Fruit fly (Drosophila melanogaster) whole organism, wandering third instar larva: ENCODE results near the gene Fur2.

Source experiments
- Abd-B ChIP-seq: fragments of >200 bp; optimal IDR thresholded peaks from 2 replicates; lab custom pipeline; 2017; ENCODE audit warnings: missing biosample characterization, missing genetic modification characterization
- CG32264 ChIP-seq: fragments of 200-800 bp; sonication (Bioruptor generic); optimal IDR thresholded peaks from 2 replicates; lab custom pipeline; 2016; ENCODE audit warnings: missing biosample characterization, missing genetic modification characterization
- CG9705 ChIP-seq: fragments of 200-800 bp; sonication (Bioruptor generic); optimal IDR thresholded peaks from 2 replicates; lab custom pipeline; 2018; ENCODE audit warnings: missing biosample characterization, mild to moderate bottlenecking, missing genetic modification characterization
- CrebA ChIP-seq: fragments of 200-800 bp; sonication (Bioruptor generic); optimal IDR thresholded peaks from 2 replicates; lab custom pipeline; 2016; ENCODE audit warnings: missing biosample characterization, mild to moderate bottlenecking, missing genetic modification characterization, borderline replicate concordance
- Dif ChIP-seq: fragments of 200-275, 200-300 bp; sonication (Bioruptor generic); optimal IDR thresholded peaks from 2 replicates; lab custom pipeline; 2018; ENCODE audit warnings: missing biosample characterization, missing genetic modification characterization; ENCODE audit not compliant: partially characterized antibody
- GATAd ChIP-seq: sonication (Bioruptor generic); optimal IDR thresholded peaks from 2 replicates; lab custom pipeline; 2016; ENCODE audit warnings: missing biosample characterization, missing genetic modification characterization
- HLH106 ChIP-seq: fragments of 200-800 bp; optimal IDR thresholded peaks from 3 replicates; lab custom pipeline; 2019; ENCODE audit warnings: missing biosample characterization, mild to moderate bottlenecking, missing genetic modification characterization, moderate library complexity
- Hnf4 ChIP-seq: fragments of 200-800 bp; sonication (Bioruptor generic); optimal IDR thresholded peaks from 2 replicates; lab custom pipeline; 2016; ENCODE audit warnings: missing biosample characterization, mild to moderate bottlenecking, missing genetic modification characterization
- Hr78 ChIP-seq: fragments of >200 bp; optimal IDR thresholded peaks from 2 replicates; lab custom pipeline; 2017; ENCODE audit warnings: missing biosample characterization, missing genetic modification characterization
- Jra ChIP-seq: sonication (Bioruptor generic); optimal IDR thresholded peaks from 2 replicates; lab custom pipeline; 2016; ENCODE audit warnings: missing biosample characterization, missing genetic modification characterization
- Mio ChIP-seq: sonication (Bioruptor generic); optimal IDR thresholded peaks from 2 replicates; lab custom pipeline; 2016; ENCODE audit warnings: missing biosample characterization, missing genetic modification characterization
- Myc ChIP-seq: fragments of >200 bp; optimal IDR thresholded peaks from 2 replicates; lab custom pipeline; 2017
- N ChIP-seq: fragments of >200 bp; optimal IDR thresholded peaks from 2 replicates; lab custom pipeline; 2018; ENCODE audit warnings: missing biosample characterization, missing external identifiers, missing genetic modification characterization
- OdsH ChIP-seq: fragments of 200-800 bp; sonication (Bioruptor generic); optimal IDR thresholded peaks from 2 replicates; lab custom pipeline; 2016; ENCODE audit warnings: missing biosample characterization, mild to moderate bottlenecking, missing genetic modification characterization
- Rel ChIP-seq, 2 experiments: fragments of 200-800 bp; sonication (Bioruptor generic) in 1 of 2; optimal IDR thresholded peaks; 2 replicates in 1 of 2; 3 replicates in 1 of 2; lab custom pipeline; 2016 to 2019; ENCODE audit warnings: mild to moderate bottlenecking in 2 of 2, missing biosample characterization in 2 of 2, missing genetic modification characterization in 2 of 2, moderate library complexity in 1 of 2
- Sp1 ChIP-seq: fragments of 200-800 bp; sonication (Bioruptor generic); optimal IDR thresholded peaks from 3 replicates; lab custom pipeline; 2019; ENCODE audit warnings: missing biosample characterization, mild to moderate bottlenecking, missing genetic modification characterization, moderate library complexity
- Vsx2 ChIP-seq: fragments of 200-300, 225-300 bp; sonication (Bioruptor generic); optimal IDR thresholded peaks from 2 replicates; lab custom pipeline; 2018; ENCODE audit warnings: missing biosample characterization, missing genetic modification characterization; ENCODE audit not compliant: partially characterized antibody
- br ChIP-seq: fragments of 200-800 bp; sonication (Bioruptor generic); optimal IDR thresholded peaks from 2 replicates; lab custom pipeline; 2016; ENCODE audit warnings: missing biosample characterization, missing genetic modification characterization
- dl ChIP-seq, 2 experiments: fragments of 175-275, 200-275 bp in 1 of 2; fragments of 200-275 bp in 1 of 2; sonication (Bioruptor generic); optimal IDR thresholded peaks; lab custom pipeline; 2018; ENCODE audit warnings: mild to moderate bottlenecking in 2 of 2, missing biosample characterization in 2 of 2, missing genetic modification characterization in 2 of 2, moderate library complexity in 2 of 2; ENCODE audit not compliant: partially characterized antibody in 2 of 2, insufficient read depth in 1 of 2
- dmrt93B ChIP-seq: fragments of 200-800 bp; sonication (Bioruptor generic); optimal IDR thresholded peaks from 2 replicates; lab custom pipeline; 2018; ENCODE audit warnings: missing biosample characterization, mild to moderate bottlenecking, missing genetic modification characterization
- dsf ChIP-seq: sonication (Bioruptor generic); optimal IDR thresholded peaks from 2 replicates; lab custom pipeline; 2016; ENCODE audit warnings: missing biosample characterization, missing genetic modification characterization, borderline replicate concordance
- ey ChIP-seq: fragments of 200-800 bp; sonication (Bioruptor generic); optimal IDR thresholded peaks from 2 replicates; lab custom pipeline; 2016; ENCODE audit warnings: missing biosample characterization, missing genetic modification characterization
- foxo ChIP-seq, 2 experiments: fragments of 200-800 bp; sonication (Bioruptor generic); optimal IDR thresholded peaks; 2 replicates in 1 of 2; 3 replicates in 1 of 2; lab custom pipeline; 2016 to 2017; ENCODE audit warnings: missing biosample characterization in 2 of 2, missing genetic modification characterization in 2 of 2
- fru ChIP-seq: fragments of 200-800 bp; sonication (Bioruptor generic); optimal IDR thresholded peaks from 3 replicates; lab custom pipeline; 2016; ENCODE audit warnings: missing biosample characterization, mild to moderate bottlenecking, missing genetic modification characterization
- h ChIP-seq: fragments of 200-800 bp; sonication (Bioruptor generic); optimal IDR thresholded peaks from 3 replicates; lab custom pipeline; 2016; ENCODE audit warnings: missing biosample characterization, mild to moderate bottlenecking, missing genetic modification characterization
- jim ChIP-seq: fragments of 175-275, 200-325 bp; sonication (Bioruptor generic); optimal IDR thresholded peaks from 2 replicates; lab custom pipeline; 2016; ENCODE audit warnings: missing biosample characterization, mild to moderate bottlenecking, missing genetic modification characterization
- lola ChIP-seq: fragments of >200 bp; optimal IDR thresholded peaks from 2 replicates; lab custom pipeline; 2017; ENCODE audit warnings: missing biosample characterization, missing genetic modification characterization
- psq ChIP-seq: fragments of 200-800 bp; sonication (Bioruptor generic); optimal IDR thresholded peaks from 3 replicates; lab custom pipeline; 2017; ENCODE audit warnings: missing biosample characterization, mild to moderate bottlenecking, missing genetic modification characterization, moderate library complexity
- rgr ChIP-seq: fragments of 200-800 bp; sonication (Bioruptor generic); optimal IDR thresholded peaks from 3 replicates; lab custom pipeline; 2016; ENCODE audit warnings: missing biosample characterization, mild to moderate bottlenecking, missing genetic modification characterization
- sage ChIP-seq: fragments of 200-800 bp; sonication (Bioruptor generic); optimal IDR thresholded peaks from 2 replicates; lab custom pipeline; 2016; ENCODE audit warnings: missing biosample characterization, mild to moderate bottlenecking, missing genetic modification characterization
- sv ChIP-seq: fragments of 200-800 bp; sonication (Bioruptor generic); optimal IDR thresholded peaks from 3 replicates; lab custom pipeline; 2016; ENCODE audit warnings: missing biosample characterization, missing genetic modification characterization
- tai ChIP-seq: sonication (Bioruptor generic); optimal IDR thresholded peaks from 2 replicates; lab custom pipeline; 2016; ENCODE audit warnings: missing biosample characterization, missing genetic modification characterization
- usp ChIP-seq: fragments of >200 bp; optimal IDR thresholded peaks from 2 replicates; lab custom pipeline; 2017; ENCODE audit warnings: missing biosample characterization, missing genetic modification characterization
- woc ChIP-seq: sonication (Bioruptor generic); optimal IDR thresholded peaks from 2 replicates; lab custom pipeline; 2016; ENCODE audit warnings: missing biosample characterization, mild to moderate bottlenecking, missing genetic modification characterization

Gene Fur2

dm6 chrX:16358670-16359320 lies 14.1 kb upstream of the Fur2 start, which contains the start of the genes U2af50 and PIG-Q:
TSS of gene U2af50 (minus strand) at chrX:16359039.
TSS of gene PIG-Q (plus strand) at chrX:16359143.
- TF ChIP-seq Myc (peak; percentile 5), Dif (GFP tag; lab: Kevin White, UChicago) (peak; percentile 5), rgr (peak; percentile 82), Rel (GFP tag; optimal IDR thresholded peaks at IDR 0.05; lab: Kevin White, UChicago) (peak; percentile 14), Rel (tag; optimal IDR thresholded peaks at IDR 0.05; lab: Kevin White, UChicago) (peak; percentile 74), psq (GFP tag; lab: Kevin White, UChicago) (peak; percentile 82), sv (peak; percentile 76), Jra (GFP tag; lab: Kevin White, UChicago) (no peak), Mio (GFP tag; lab: Kevin White, UChicago) (no peak), woc (GFP tag; lab: Kevin White, UChicago) (peak; percentile 45), Hr78 (GFP tag; lab: Kevin White, UChicago) (no peak), foxo (GFP tag; optimal IDR thresholded peaks at IDR 0.05; lab: Kevin White, UChicago) (peak in 1 of 2 experiments; percentile 86), Sp1 (peak; percentile 90), CG9705 (peak; percentile 84), GATAd (GFP tag; lab: Kevin White, UChicago) (peak; percentile 26), Vsx2 (GFP tag; lab: Kevin White, UChicago) (no peak), OdsH (peak; percentile 63), Hnf4 (GFP tag; lab: Kevin White, UChicago) (peak; percentile 76), h (GFP tag; lab: Kevin White, UChicago) (no peak), usp (GFP tag; lab: Kevin White, UChicago) (no peak), sage (peak; percentile 51), ey (peak; percentile 56), HLH106 (peak; percentile 92)

- TF ChIP-seq woc (GFP tag; lab: Kevin White, UChicago): peak; percentile 54
- peak; percentile 20 for TF ChIP-seq Hnf4 (GFP tag; lab: Kevin White, UChicago)
- TF ChIP-seq N (GFP tag; lab: Kevin White, UChicago): peak; percentile 5
- TF ChIP-seq br (GFP tag; lab: Kevin White, UChicago): no peak
- TF ChIP-seq Sp1: no peak
- TF ChIP-seq fru (GFP tag; lab: Kevin White, UChicago): peak; percentile 38
- no peak for TF ChIP-seq tai (GFP tag; lab: Kevin White, UChicago)
Measured at dm6 chrX:16361306-16361705, 11.6 kb upstream of the Fur2 start, which contains the start of gene nonA. TSS of gene nonA (plus strand) at chrX:16361569.

dm6 chrX:16368585-16368984 lies 4.3 kb upstream of the Fur2 start:
- TF ChIP-seq CG32264 (GFP tag; lab: Kevin White, UChicago): no peak
- TF ChIP-seq lola (GFP tag; lab: Kevin White, UChicago): no peak

- no peak for TF ChIP-seq psq (GFP tag; lab: Kevin White, UChicago)
- TF ChIP-seq CG32264 (GFP tag; lab: Kevin White, UChicago): no peak
- peak; percentile 19 for TF ChIP-seq sage
- TF ChIP-seq fru (GFP tag; lab: Kevin White, UChicago): peak; percentile 13
- TF ChIP-seq OdsH: peak; percentile 23
Measured at dm6 chrX:16371923-16372322, 963 bp upstream of the Fur2 start.

- TF ChIP-seq jim (no peak), OdsH (peak; percentile 10), psq (GFP tag; lab: Kevin White, UChicago) (peak; percentile 19), sage (no peak)
- TF ChIP-seq, all 38 proteins: peak for 2
Measured at dm6 chrX:16373541-16373940, 655 bp downstream of the Fur2 start.

dm6 chrX:16374059-16374458 lies 1.2 kb downstream of the Fur2 start:
- TF ChIP-seq lola (GFP tag; lab: Kevin White, UChicago) (no peak), h (GFP tag; lab: Kevin White, UChicago) (no peak), CrebA (no peak), dmrt93B (no peak), dl (GFP tag; optimal IDR thresholded peaks at IDR 0.05; lab: Kevin White, UChicago; ENCODE audit: insufficient read depth in 1 of 2, partially characterized antibody in 2 of 2) (no peak), dsf (GFP tag; lab: Kevin White, UChicago) (no peak), Sp1 (no peak), woc (GFP tag; lab: Kevin White, UChicago) (no peak), Myc (no peak), Dif (GFP tag; lab: Kevin White, UChicago) (no peak), Abd-B (GFP tag; lab: Kevin White, UChicago) (no peak)
